Fruit fly (Drosophila melanogaster) whole organism, wandering third instar larva: ENCODE data around the gene CG34425.

ENCODE experiments used
- Abd-B ChIP-seq: fragments of >200 bp; optimal IDR thresholded peaks from 2 replicates; lab custom pipeline; 2017; ENCODE audit warnings: missing biosample characterization, missing genetic modification characterization
- CrebA ChIP-seq: fragments of 200-800 bp; sonication (Bioruptor generic); optimal IDR thresholded peaks from 2 replicates; lab custom pipeline; 2016; ENCODE audit warnings: missing biosample characterization, mild to moderate bottlenecking, missing genetic modification characterization, borderline replicate concordance
- Dfd ChIP-seq: fragments of >200 bp; optimal IDR thresholded peaks from 2 replicates; lab custom pipeline; 2017; ENCODE audit warnings: missing biosample characterization, missing genetic modification characterization
- Dif ChIP-seq: fragments of 200-275, 200-300 bp; sonication (Bioruptor generic); optimal IDR thresholded peaks from 2 replicates; lab custom pipeline; 2018; ENCODE audit warnings: missing biosample characterization, missing genetic modification characterization; ENCODE audit not compliant: partially characterized antibody
- GATAd ChIP-seq: sonication (Bioruptor generic); optimal IDR thresholded peaks from 2 replicates; lab custom pipeline; 2016; ENCODE audit warnings: missing biosample characterization, missing genetic modification characterization
- HLH106 ChIP-seq: fragments of 200-800 bp; optimal IDR thresholded peaks from 3 replicates; lab custom pipeline; 2019; ENCODE audit warnings: missing biosample characterization, mild to moderate bottlenecking, missing genetic modification characterization, moderate library complexity
- Hnf4 ChIP-seq: fragments of 200-800 bp; sonication (Bioruptor generic); optimal IDR thresholded peaks from 2 replicates; lab custom pipeline; 2016; ENCODE audit warnings: missing biosample characterization, mild to moderate bottlenecking, missing genetic modification characterization
- Hr78 ChIP-seq: fragments of >200 bp; optimal IDR thresholded peaks from 2 replicates; lab custom pipeline; 2017; ENCODE audit warnings: missing biosample characterization, missing genetic modification characterization
- Hr83 ChIP-seq: fragments of 200-300 bp; sonication (Bioruptor generic); optimal IDR thresholded peaks from 2 replicates; lab custom pipeline; 2016; ENCODE audit warnings: missing biosample characterization, mild to moderate bottlenecking, missing genetic modification characterization, moderate library complexity; ENCODE audit not compliant: poor library complexity, severe bottlenecking
- Mio ChIP-seq: sonication (Bioruptor generic); optimal IDR thresholded peaks from 2 replicates; lab custom pipeline; 2016; ENCODE audit warnings: missing biosample characterization, missing genetic modification characterization
- Myc ChIP-seq: fragments of >200 bp; optimal IDR thresholded peaks from 2 replicates; lab custom pipeline; 2017
- N ChIP-seq: fragments of >200 bp; optimal IDR thresholded peaks from 2 replicates; lab custom pipeline; 2018; ENCODE audit warnings: missing biosample characterization, missing external identifiers, missing genetic modification characterization
- Rel ChIP-seq, 2 experiments: fragments of 200-800 bp; sonication (Bioruptor generic) in 1 of 2; optimal IDR thresholded peaks; 2 replicates in 1 of 2; 3 replicates in 1 of 2; lab custom pipeline; 2016 to 2019; ENCODE audit warnings: mild to moderate bottlenecking in 2 of 2, missing biosample characterization in 2 of 2, missing genetic modification characterization in 2 of 2, moderate library complexity in 1 of 2
- Sp1 ChIP-seq: fragments of 200-800 bp; sonication (Bioruptor generic); optimal IDR thresholded peaks from 3 replicates; lab custom pipeline; 2019; ENCODE audit warnings: missing biosample characterization, mild to moderate bottlenecking, missing genetic modification characterization, moderate library complexity
- Vsx2 ChIP-seq: fragments of 200-300, 225-300 bp; sonication (Bioruptor generic); optimal IDR thresholded peaks from 2 replicates; lab custom pipeline; 2018; ENCODE audit warnings: missing biosample characterization, missing genetic modification characterization; ENCODE audit not compliant: partially characterized antibody
- br ChIP-seq: fragments of 200-800 bp; sonication (Bioruptor generic); optimal IDR thresholded peaks from 2 replicates; lab custom pipeline; 2016; ENCODE audit warnings: missing biosample characterization, missing genetic modification characterization
- dl ChIP-seq, 2 experiments: fragments of 175-275, 200-275 bp in 1 of 2; fragments of 200-275 bp in 1 of 2; sonication (Bioruptor generic); optimal IDR thresholded peaks; lab custom pipeline; 2018; ENCODE audit warnings: mild to moderate bottlenecking in 2 of 2, missing biosample characterization in 2 of 2, missing genetic modification characterization in 2 of 2, moderate library complexity in 2 of 2; ENCODE audit not compliant: partially characterized antibody in 2 of 2, insufficient read depth in 1 of 2
- dmrt93B ChIP-seq: fragments of 200-800 bp; sonication (Bioruptor generic); optimal IDR thresholded peaks from 2 replicates; lab custom pipeline; 2018; ENCODE audit warnings: missing biosample characterization, mild to moderate bottlenecking, missing genetic modification characterization
- fru ChIP-seq: fragments of 200-800 bp; sonication (Bioruptor generic); optimal IDR thresholded peaks from 3 replicates; lab custom pipeline; 2016; ENCODE audit warnings: missing biosample characterization, mild to moderate bottlenecking, missing genetic modification characterization
- h ChIP-seq: fragments of 200-800 bp; sonication (Bioruptor generic); optimal IDR thresholded peaks from 3 replicates; lab custom pipeline; 2016; ENCODE audit warnings: missing biosample characterization, mild to moderate bottlenecking, missing genetic modification characterization
- jim ChIP-seq: fragments of 175-275, 200-325 bp; sonication (Bioruptor generic); optimal IDR thresholded peaks from 2 replicates; lab custom pipeline; 2016; ENCODE audit warnings: missing biosample characterization, mild to moderate bottlenecking, missing genetic modification characterization
- lola ChIP-seq: fragments of >200 bp; optimal IDR thresholded peaks from 2 replicates; lab custom pipeline; 2017; ENCODE audit warnings: missing biosample characterization, missing genetic modification characterization
- psq ChIP-seq: fragments of 200-800 bp; sonication (Bioruptor generic); optimal IDR thresholded peaks from 3 replicates; lab custom pipeline; 2017; ENCODE audit warnings: missing biosample characterization, mild to moderate bottlenecking, missing genetic modification characterization, moderate library complexity
- rgr ChIP-seq: fragments of 200-800 bp; sonication (Bioruptor generic); optimal IDR thresholded peaks from 3 replicates; lab custom pipeline; 2016; ENCODE audit warnings: missing biosample characterization, mild to moderate bottlenecking, missing genetic modification characterization
- sage ChIP-seq: fragments of 200-800 bp; sonication (Bioruptor generic); optimal IDR thresholded peaks from 2 replicates; lab custom pipeline; 2016; ENCODE audit warnings: missing biosample characterization, mild to moderate bottlenecking, missing genetic modification characterization
- sv ChIP-seq: fragments of 200-800 bp; sonication (Bioruptor generic); optimal IDR thresholded peaks from 3 replicates; lab custom pipeline; 2016; ENCODE audit warnings: missing biosample characterization, missing genetic modification characterization
- tai ChIP-seq: sonication (Bioruptor generic); optimal IDR thresholded peaks from 2 replicates; lab custom pipeline; 2016; ENCODE audit warnings: missing biosample characterization, missing genetic modification characterization
- usp ChIP-seq: fragments of >200 bp; optimal IDR thresholded peaks from 2 replicates; lab custom pipeline; 2017; ENCODE audit warnings: missing biosample characterization, missing genetic modification characterization

Gene CG34425

DNA sequence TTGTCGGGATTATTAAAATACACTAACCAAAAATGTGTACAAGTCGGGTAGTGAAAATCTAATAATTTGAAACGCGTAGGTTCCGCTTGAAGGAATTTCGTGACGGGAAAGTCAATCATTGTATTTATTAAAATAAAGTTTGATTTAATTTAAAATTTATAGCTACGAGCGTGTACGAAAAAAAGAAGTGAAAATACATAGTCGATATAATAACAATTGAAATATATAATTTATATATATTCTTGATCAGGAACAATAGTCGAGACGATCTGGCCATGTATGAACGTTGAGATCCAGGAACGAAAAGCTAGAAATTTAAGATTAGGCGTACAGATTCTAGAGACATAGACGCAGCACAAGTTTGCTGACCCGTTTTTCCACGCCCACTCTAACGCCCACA lies at the start of gene CG34425:
Gene CG34425 (minus strand): TSS at position 101 of the 400 bp plus-strand sequence.
- TF ChIP-seq fru (no peak), CrebA (GFP tag; lab: Kevin White, UChicago) (no peak), rgr (GFP tag; lab: Kevin White, UChicago) (no peak), Abd-B (GFP tag; lab: Kevin White, UChicago) (no peak), dl (GFP tag; optimal IDR thresholded peaks at IDR 0.05; lab: Kevin White, UChicago; ENCODE audit: insufficient read depth in 1 of 2, partially characterized antibody in 2 of 2) (no peak), tai (GFP tag; lab: Kevin White, UChicago) (no peak), Rel (GFP tag; optimal IDR thresholded peaks at IDR 0.05; lab: Kevin White, UChicago) (no peak), Rel (tag; optimal IDR thresholded peaks at IDR 0.05; lab: Kevin White, UChicago) (no peak), HLH106 (no peak), psq (GFP tag; lab: Kevin White, UChicago) (no peak), Sp1 (GFP tag; lab: Kevin White, UChicago) (no peak), GATAd (GFP tag; lab: Kevin White, UChicago) (no peak), sage (no peak)

DNA sequence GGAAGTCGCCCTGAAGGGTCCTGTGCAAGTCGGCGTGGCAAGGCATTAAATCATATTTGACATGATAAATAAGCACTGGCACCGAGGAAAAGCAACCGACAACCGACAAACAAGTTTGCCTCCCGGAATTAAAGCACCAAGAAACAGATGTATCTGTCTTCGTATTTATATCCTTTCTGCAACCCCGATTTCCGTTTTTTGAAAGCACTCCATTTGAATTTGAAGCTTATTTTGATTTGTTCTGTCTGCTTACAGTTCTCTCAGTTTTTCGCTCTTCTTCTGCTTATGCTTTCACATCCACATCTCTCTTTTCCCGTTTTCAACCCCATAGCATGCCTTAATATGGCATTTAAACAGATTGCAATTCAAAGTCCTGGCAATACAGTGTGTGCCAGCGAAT lies 47.4 kb upstream of the CG34425 start:
- TF ChIP-seq Dif (no peak), h (GFP tag; lab: Kevin White, UChicago) (no peak), Vsx2 (GFP tag; lab: Kevin White, UChicago) (no peak), Dfd (no peak), N (no peak), Rel (GFP tag; optimal IDR thresholded peaks at IDR 0.05; lab: Kevin White, UChicago) (no peak), Rel (tag; optimal IDR thresholded peaks at IDR 0.05; lab: Kevin White, UChicago) (no peak), br (GFP tag; lab: Kevin White, UChicago) (no peak), psq (GFP tag; lab: Kevin White, UChicago) (no peak), usp (GFP tag; lab: Kevin White, UChicago) (no peak), sage (no peak), Sp1 (GFP tag; lab: Kevin White, UChicago) (no peak)

DNA sequence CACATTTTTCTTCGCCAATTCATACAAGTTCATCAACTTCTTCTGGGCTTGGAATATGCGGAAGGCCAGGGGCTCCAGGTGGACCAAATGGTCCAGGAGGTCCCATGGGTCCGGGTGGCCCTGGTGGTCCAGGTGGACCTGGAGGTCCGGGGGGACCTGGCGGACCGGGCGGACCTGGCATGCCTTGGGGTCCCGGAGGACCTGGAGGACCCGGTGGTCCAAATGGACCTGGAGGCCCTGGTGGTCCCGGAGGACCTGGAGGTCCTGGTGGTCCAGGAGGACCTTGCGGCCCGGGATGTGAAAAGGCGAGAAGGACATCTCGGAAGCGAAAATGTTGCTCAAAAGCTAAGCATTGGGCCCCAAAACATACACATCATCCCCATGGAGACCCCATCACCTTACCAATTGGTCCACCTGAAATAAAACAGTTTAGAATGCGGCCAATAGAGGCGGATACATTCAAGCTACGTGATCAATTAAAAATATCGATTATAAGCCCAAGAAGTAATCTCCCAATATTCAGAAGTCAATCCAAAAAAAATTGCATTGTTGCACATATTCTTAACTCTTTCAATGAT lies 36.5 kb upstream of the CG34425 start:
- no peak for TF ChIP-seq sage
- peak; percentile 100 for TF ChIP-seq Dfd
- no peak for TF ChIP-seq Hr78
- no peak for TF ChIP-seq Dif
- TF ChIP-seq Sp1 (GFP tag; lab: Kevin White, UChicago) = no peak
- no peak for TF ChIP-seq Myc (lab: Kevin White, UChicago)
- no peak for TF ChIP-seq psq (GFP tag; lab: Kevin White, UChicago)

DNA sequence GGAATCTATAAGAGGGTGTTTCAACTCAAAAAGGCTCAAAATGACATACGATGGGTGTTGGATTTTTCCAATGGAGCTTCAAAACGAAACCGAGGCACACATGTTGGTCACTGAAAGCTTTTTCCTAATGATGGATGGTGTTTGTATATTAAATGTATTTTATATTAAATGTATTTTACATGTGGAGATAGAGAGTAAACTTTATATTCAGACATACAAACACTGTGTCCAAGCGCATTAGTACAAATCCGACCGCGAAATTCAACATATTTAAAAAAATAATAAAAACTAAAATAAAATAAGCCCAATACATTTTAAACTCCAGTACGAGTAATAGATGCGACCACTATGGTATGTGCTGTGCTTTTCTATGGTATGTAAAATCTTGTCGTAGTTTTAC lies 34.9 kb upstream of the CG34425 start, which contains the start of gene Mur82C:
Gene Mur82C (plus strand): TSS at position 301 of the 400 bp plus-strand sequence.
- TF ChIP-seq Abd-B (GFP tag; lab: Kevin White, UChicago) (no peak), Hnf4 (GFP tag; lab: Kevin White, UChicago) (no peak), Hr83 (GFP tag; lab: Kevin White, UChicago) (no peak), lola (GFP tag; lab: Kevin White, UChicago) (no peak), CrebA (GFP tag; lab: Kevin White, UChicago) (no peak), dmrt93B (GFP tag; lab: Kevin White, UChicago) (no peak), fru (no peak), Sp1 (GFP tag; lab: Kevin White, UChicago) (no peak), usp (GFP tag; lab: Kevin White, UChicago) (no peak), psq (GFP tag; lab: Kevin White, UChicago) (no peak), sv (GFP tag; lab: Kevin White, UChicago) (no peak), Myc (lab: Kevin White, UChicago) (no peak), br (GFP tag; lab: Kevin White, UChicago) (no peak), Dif (no peak), Hr78 (no peak), Vsx2 (GFP tag; lab: Kevin White, UChicago) (no peak), jim (GFP tag; lab: Kevin White, UChicago) (no peak)

DNA sequence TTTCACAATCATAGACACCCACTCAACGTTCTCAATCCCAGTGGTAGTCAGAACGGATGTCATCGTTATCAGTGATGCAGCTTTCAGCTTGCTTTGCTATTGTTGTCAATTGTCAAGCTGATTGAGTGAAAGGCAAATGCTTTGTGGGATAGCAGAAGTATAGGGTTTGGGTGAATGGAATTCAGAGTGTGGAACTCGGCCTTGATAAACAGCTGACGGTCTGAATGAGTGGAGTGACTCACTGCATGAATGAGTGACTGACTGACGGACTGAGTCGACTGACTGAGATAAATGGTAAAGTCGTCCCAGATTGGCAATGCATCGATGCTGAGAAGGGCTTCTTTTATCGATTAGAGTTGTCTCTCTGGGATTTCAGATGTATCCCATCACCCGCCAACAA lies 24.8 kb upstream of the CG34425 start:
- TF ChIP-seq Dif = no peak
- no peak for TF ChIP-seq h (GFP tag; lab: Kevin White, UChicago)
- TF ChIP-seq sage = no peak
- no peak for TF ChIP-seq dmrt93B (GFP tag; lab: Kevin White, UChicago)
- TF ChIP-seq Hr83 (GFP tag; lab: Kevin White, UChicago) = no peak
- TF ChIP-seq Mio (GFP tag; lab: Kevin White, UChicago) = no peak
- no peak for TF ChIP-seq Hnf4 (GFP tag; lab: Kevin White, UChicago)
